Fruit fly (Drosophila melanogaster) whole organism, pupa: ENCODE measurements around the gene prd.

Experiments
- CG12605 ChIP-seq: fragments of 200-800 bp; sonication (Bioruptor generic); IDR thresholded peaks from 2 replicates; pipeline ENCODE4 v1.3.6; 2022; ENCODE audit warnings: missing biosample characterization, missing genetic modification characterization
- CG14655 ChIP-seq: fragments of 200-800 bp; sonication (Bioruptor generic); optimal IDR thresholded peaks from 3 replicates; lab custom pipeline; 2017; ENCODE audit warnings: mild to moderate bottlenecking, missing biosample characterization, missing genetic modification reagents, missing genetic modification characterization
- CG15710 ChIP-seq: fragments of 200-800 bp; sonication (Bioruptor generic); optimal IDR thresholded peaks from 2 replicates; lab custom pipeline; 2018; ENCODE audit warnings: missing biosample characterization, mild to moderate bottlenecking, missing genetic modification characterization, moderate library complexity
- CG8159 ChIP-seq: fragments of 200-800 bp; sonication (Bioruptor generic); optimal IDR thresholded peaks from 3 replicates; lab custom pipeline; 2018; ENCODE audit warnings: missing biosample characterization, mild to moderate bottlenecking, missing genetic modification characterization, moderate library complexity
- CG9948 ChIP-seq: fragments of 200-800 bp; sonication (Bioruptor generic); optimal IDR thresholded peaks from 2 replicates; lab custom pipeline; 2018; ENCODE audit warnings: missing biosample characterization, mild to moderate bottlenecking, missing genetic modification characterization, moderate library complexity
- Pif1B ChIP-seq: fragments of 200-800 bp; sonication (Bioruptor generic); optimal IDR thresholded peaks from 3 replicates; lab custom pipeline; 2016; ENCODE audit warnings: missing biosample characterization, missing genetic modification characterization
- gl ChIP-seq: fragments of 200-800 bp; sonication (Bioruptor generic); optimal IDR thresholded peaks from 2 replicates; lab custom pipeline; 2018; ENCODE audit warnings: missing biosample characterization, mild to moderate bottlenecking, missing genetic modification characterization
- rn ChIP-seq: fragments of 200-800 bp; sonication (Bioruptor generic); IDR thresholded peaks from 2 replicates; pipeline ENCODE4 v1.3.6; 2022; ENCODE audit warnings: missing biosample characterization, missing genetic modification characterization

dm6 chr2L:12114159-12114558, 28.5 kb upstream of the prd start, which contains the start of gene CG17211:
- no peak for TF ChIP-seq CG14655
- no peak for TF ChIP-seq gl (tag; lab: Kevin White, UChicago)
- TF ChIP-seq Pif1B (GFP tag; lab: Kevin White, UChicago): no peak
- no peak for TF ChIP-seq CG8159 (tag; lab: Kevin White, UChicago)
- no peak for TF ChIP-seq rn
- TF ChIP-seq CG9948 (tag; lab: Kevin White, UChicago): no peak
- no peak for TF ChIP-seq CG12605 (GFP tag; lab: Robert Waterston, UW)
- no peak for TF ChIP-seq CG15710 (tag; lab: Kevin White, UChicago)
